Worm (Caenorhabditis elegans): ENCODE measurements around the gene C55A6.4.
A peak's percentile ranks its signal among the peaks of the same experiment; 100 is the strongest.

The C55A6.4 gene

DNA sequence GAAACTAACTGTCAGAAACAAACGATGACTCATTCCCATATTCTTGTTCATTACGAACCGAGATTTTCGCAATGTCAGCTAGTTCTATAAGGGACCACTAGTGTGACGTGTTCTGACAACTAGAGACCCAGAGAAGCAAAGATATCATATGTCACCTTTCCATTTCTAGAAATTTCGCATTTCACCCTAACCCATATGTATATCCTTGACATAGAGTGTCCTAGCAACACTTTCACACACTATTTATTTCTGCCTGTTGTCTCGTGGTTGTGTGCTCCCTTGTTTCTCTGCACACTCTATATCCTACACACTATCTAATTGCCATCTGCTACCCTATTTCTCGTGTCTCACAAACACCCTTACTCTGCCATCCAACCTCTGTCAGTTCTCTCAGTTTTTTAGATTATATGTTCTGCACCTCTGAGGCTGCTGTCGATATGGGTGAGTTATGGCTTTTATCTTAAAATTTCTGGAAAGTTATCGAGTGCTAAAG is 31.3 kb upstream of the C55A6.4 start, which contains the start of the genes F38B7.17 and F38B7.3 (continued):
- TF ChIP-seq nhr-48 (tag; optimal IDR thresholded peaks at IDR 0.05) (peak; percentile 17), snpc-4 (tag; optimal IDR thresholded peaks at IDR 0.05) (no peak)

DNA sequence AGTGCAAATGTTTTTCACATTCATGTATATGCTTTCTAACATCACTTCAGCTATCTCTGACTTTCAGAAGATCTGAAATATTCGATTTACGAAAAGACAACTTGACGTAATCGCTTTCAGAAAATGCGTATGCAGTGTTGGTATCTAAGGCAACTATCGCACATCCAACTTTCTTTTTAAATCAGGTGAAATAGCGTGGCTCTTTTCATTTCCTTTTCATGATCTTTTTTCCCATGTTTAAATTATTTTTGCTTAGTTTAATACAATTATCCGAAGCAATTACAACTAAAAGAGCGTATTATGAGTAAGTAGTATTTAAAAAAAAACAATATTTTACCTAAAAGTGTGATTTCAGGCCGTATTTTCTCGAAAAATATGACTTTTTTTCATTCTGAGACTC is 29.1 kb upstream of the C55A6.4 start, which contains the start of gene F38B7.11:
F38B7.11 (plus strand) TSS at position 301 of the 400 bp plus-strand sequence.
- no peak for TF ChIP-seq nhr-102 (tag; optimal IDR thresholded peaks at IDR 0.05)
- no peak for TF ChIP-seq lin-1 (GFP tag; IDR thresholded peaks at IDR 0.05)
- TF ChIP-seq hlh-30 (tag; optimal IDR thresholded peaks at IDR 0.05; ENCODE audit: insufficient read depth) = no peak
- TF ChIP-seq dmd-9 (GFP tag; IDR thresholded peaks at IDR 0.05) = no peak
- TF ChIP-seq daf-12 (tag; optimal IDR thresholded peaks at IDR 0.05) = no peak
- TF ChIP-seq lin-29 (GFP tag; IDR thresholded peaks at IDR 0.05) = no peak

DNA sequence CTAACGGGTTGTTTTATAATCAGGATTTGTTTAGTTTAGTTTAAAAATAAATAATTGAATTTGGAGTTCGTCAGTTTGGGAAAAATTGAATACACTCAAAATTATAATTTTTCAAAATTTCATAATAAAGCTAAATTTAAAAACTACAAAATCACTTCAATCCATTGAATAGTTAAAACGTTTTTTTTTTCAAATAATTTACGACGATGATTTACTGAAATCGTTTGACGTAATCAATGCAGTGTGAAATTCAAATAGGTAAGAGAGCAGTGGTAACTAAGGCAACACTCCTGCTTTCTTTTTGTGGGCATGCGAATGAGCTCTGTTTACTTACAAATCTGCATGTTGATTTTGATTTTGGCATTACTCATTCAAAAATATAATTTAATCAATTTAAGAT is 27.5 kb upstream of the C55A6.4 start, which contains the start of gene F38B7.10:
F38B7.10 (plus strand) TSS at position 301 of the 400 bp plus-strand sequence.
- TF ChIP-seq hif-1 (tag; optimal IDR thresholded peaks at IDR 0.05) = no peak
- TF ChIP-seq lin-1 (GFP tag; IDR thresholded peaks at IDR 0.05) = no peak
- peak; percentile 49 for TF ChIP-seq aha-1 (tag)

DNA sequence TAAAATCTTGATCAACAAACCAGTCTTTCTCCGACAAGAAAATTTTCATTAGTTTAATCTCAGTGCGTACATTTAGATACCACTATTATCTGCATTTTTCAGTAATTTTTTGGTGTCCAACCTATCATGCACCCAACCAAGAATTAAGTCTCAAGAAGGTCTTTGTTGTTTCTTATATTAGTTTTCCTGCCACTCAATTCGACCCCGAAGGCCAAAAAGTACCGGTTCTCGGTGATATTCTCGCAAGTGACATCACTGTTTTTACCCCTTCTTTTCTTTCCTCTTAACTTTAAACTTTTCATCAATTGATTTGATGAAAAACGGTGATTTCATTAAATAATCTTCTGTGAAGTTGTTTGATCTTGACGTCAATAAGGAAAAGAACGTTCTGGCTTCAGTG is 25.9 kb upstream of the C55A6.4 start, which contains the start of gene F38B7.2:
F38B7.2 (plus strand) TSS at position 400 of the 400 bp plus-strand sequence.
- TF ChIP-seq nhr-25 (tag; optimal IDR thresholded peaks at IDR 0.05; ENCODE audit: borderline replicate concordance, insufficient read depth) (peak; percentile 43), ceh-32 (tag; optimal IDR thresholded peaks at IDR 0.05; ENCODE audit: poor library complexity) (no peak), jun-1 (tag; optimal IDR thresholded peaks at IDR 0.05) (no peak), egl-43 (GFP tag; IDR thresholded peaks at IDR 0.05) (no peak), nhr-111 (GFP tag; optimal IDR thresholded peaks at IDR 0.05) (no peak), unc-62 (GFP tag; optimal IDR thresholded peaks at IDR 0.05 in 1 of 2) (peak in 1 of 2 experiments; percentile 71), unc-62 (tag; optimal IDR thresholded peaks at IDR 0.05) (no peak), nhr-10 (tag; optimal IDR thresholded peaks at IDR 0.05) (peak; percentile 30), tra-1 (GFP tag; IDR thresholded peaks at IDR 0.05) (no peak), mep-1 (tag; optimal IDR thresholded peaks at IDR 0.05) (no peak), lsy-2 (tag; optimal IDR thresholded peaks at IDR 0.05) (no peak), nhr-28 (tag; optimal IDR thresholded peaks at IDR 0.05) (peak; percentile 4), unc-39 (tag; optimal IDR thresholded peaks at IDR 0.05) (no peak), madf-5 (GFP tag; IDR thresholded peaks at IDR 0.05) (no peak), duxl-1 (tag; optimal IDR thresholded peaks at IDR 0.05; ENCODE audit: poor library complexity) (no peak), mxl-2 (GFP tag; conservative IDR thresholded peaks at IDR 0.05) (no peak), zfp-3 (GFP tag; conservative IDR thresholded peaks at IDR 0.05) (no peak), nhr-102 (tag; optimal IDR thresholded peaks at IDR 0.05) (no peak), hlh-11 (tag; optimal IDR thresholded peaks at IDR 0.05) (peak; percentile 12), pqm-1 (tag; optimal IDR thresholded peaks at IDR 0.05) (no peak), daf-19 (GFP tag; conservative IDR thresholded peaks at IDR 0.05) (no peak), zip-2 (tag; optimal IDR thresholded peaks at IDR 0.05) (no peak), lir-3 (tag; optimal IDR thresholded peaks at IDR 0.05) (no peak), aha-1 (tag) (peak; percentile 49), lim-7 (GFP tag; IDR thresholded peaks at IDR 0.05) (no peak), egl-27 (tag; optimal IDR thresholded peaks at IDR 0.05) (no peak), sdz-12 (GFP tag; optimal IDR thresholded peaks at IDR 0.05) (no peak), hlh-30 (tag; optimal IDR thresholded peaks at IDR 0.05; ENCODE audit: insufficient read depth) (peak; percentile 3), snpc-1.2 (GFP tag; IDR thresholded peaks at IDR 0.05) (no peak), fkh-10 (GFP tag; optimal IDR thresholded peaks at IDR 0.05) (no peak), nhr-48 (tag; optimal IDR thresholded peaks at IDR 0.05) (peak; percentile 66), dpl-1 (GFP tag; optimal IDR thresholded peaks at IDR 0.05) (no peak)

Measured in whole organism, L4 larva.